Fruit fly (Drosophila melanogaster): ENCODE results near the gene CG14223.

The CG14223 gene

DNA sequence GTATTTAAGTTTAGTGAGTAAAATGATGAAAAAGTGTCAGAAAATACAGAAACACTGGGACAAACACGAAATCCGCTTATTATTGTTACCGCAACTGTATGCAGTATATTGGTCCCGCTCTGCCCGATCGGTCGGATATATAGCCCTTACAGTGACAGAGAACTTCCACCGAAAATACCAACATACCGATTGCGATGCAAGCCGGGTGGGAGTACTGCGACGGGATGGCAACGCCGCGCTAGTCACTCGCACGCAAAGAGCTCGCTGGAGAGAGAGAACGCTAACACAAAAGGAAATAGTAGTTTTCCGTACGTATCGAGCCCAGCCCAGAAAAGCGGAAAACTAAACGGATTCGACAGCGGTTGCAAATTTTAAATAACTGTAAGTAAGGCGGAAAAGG is 33.1 kb upstream of the CG14223 start, which contains the start of gene Cdc42:
TSS of gene Cdc42 (plus strand) at position 247 of the 400 bp plus-strand sequence.
- no peak for TF ChIP-seq rgr (GFP tag; optimal IDR thresholded peaks at IDR 0.05)
- peak; percentile 12 for TF ChIP-seq Hr83 (GFP tag; optimal IDR thresholded peaks at IDR 0.05; ENCODE audit: poor library complexity, severe bottlenecking)

DNA sequence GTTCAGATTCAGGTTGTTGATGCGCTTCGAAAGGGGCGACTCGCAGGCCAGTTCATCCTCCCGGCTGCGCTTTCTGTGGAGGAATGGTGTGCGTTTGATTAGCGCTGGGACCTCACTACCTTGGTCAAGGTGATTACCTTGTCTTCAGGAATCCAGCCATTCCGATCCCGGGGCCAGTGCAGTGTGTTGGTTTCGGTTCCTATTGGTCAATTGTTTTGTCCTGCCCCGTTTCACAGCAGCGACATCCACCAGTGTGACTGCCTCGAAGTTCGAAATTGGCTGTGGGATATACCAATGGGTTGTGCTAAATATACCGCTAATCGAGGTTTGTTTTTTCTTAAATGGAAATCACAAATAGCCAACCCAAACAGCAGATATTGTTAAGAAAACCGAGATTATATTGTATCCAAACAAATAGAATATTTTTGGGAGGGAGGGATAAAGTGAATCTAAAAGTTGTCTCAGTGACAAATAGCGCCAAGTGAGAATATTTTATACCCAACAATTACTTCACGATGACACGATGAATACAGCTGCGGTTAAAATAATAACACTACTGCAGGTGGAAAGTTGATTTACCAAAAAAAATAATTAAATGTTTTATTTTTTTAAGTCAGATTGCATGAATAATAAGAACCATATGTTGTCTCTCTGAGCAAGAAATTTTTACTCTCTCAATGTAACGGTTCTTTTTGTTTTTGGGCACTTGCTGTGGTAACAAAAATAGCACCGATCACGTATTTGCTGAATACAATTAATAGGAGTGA is 31.2 kb upstream of the CG14223 start, which contains the start of gene CG14229:
TSS of gene CG14229 (minus strand) at position 459 of the 767 bp plus-strand sequence.
- TF ChIP-seq jim (GFP tag; optimal IDR thresholded peaks at IDR 0.05) = no peak
- no peak for TF ChIP-seq CG9705 (GFP tag; optimal IDR thresholded peaks at IDR 0.05)
- peak; percentile 8 for TF ChIP-seq fru (GFP tag; optimal IDR thresholded peaks at IDR 0.05)
- TF ChIP-seq Hr83 (GFP tag; optimal IDR thresholded peaks at IDR 0.05; ENCODE audit: poor library complexity, severe bottlenecking) = no peak
- no peak for TF ChIP-seq CG32264 (GFP tag; optimal IDR thresholded peaks at IDR 0.05)
- no peak for TF ChIP-seq Rel (GFP tag; optimal IDR thresholded peaks at IDR 0.05)
- peak; percentile 36 for TF ChIP-seq Rel (tag; optimal IDR thresholded peaks at IDR 0.05)
- no peak for TF ChIP-seq Vsx2 (GFP tag; optimal IDR thresholded peaks at IDR 0.05; ENCODE audit: partially characterized antibody)
- no peak for TF ChIP-seq Mio (GFP tag; optimal IDR thresholded peaks at IDR 0.05)
- no peak for TF ChIP-seq Sp1 (GFP tag; optimal IDR thresholded peaks at IDR 0.05)
- TF ChIP-seq brk (GFP tag; optimal IDR thresholded peaks at IDR 0.05) = no peak
- TF ChIP-seq h (GFP tag; optimal IDR thresholded peaks at IDR 0.05) = peak; percentile 30
- no peak for TF ChIP-seq dsf (GFP tag; optimal IDR thresholded peaks at IDR 0.05; ENCODE audit: borderline replicate concordance)
- no peak for TF ChIP-seq dl (GFP tag; optimal IDR thresholded peaks at IDR 0.05; ENCODE audit: insufficient read depth in 1 of 2, partially characterized antibody in 2 of 2)
- TF ChIP-seq woc (GFP tag; optimal IDR thresholded peaks at IDR 0.05) = peak; percentile 20
- no peak for TF ChIP-seq Jra (GFP tag; optimal IDR thresholded peaks at IDR 0.05)
- no peak for TF ChIP-seq Dif (GFP tag; optimal IDR thresholded peaks at IDR 0.05; ENCODE audit: partially characterized antibody)
- TF ChIP-seq sv (GFP tag; optimal IDR thresholded peaks at IDR 0.05) = no peak
- no peak for TF ChIP-seq tai (GFP tag; optimal IDR thresholded peaks at IDR 0.05)
- TF ChIP-seq pan (optimal IDR thresholded peaks at IDR 0.05) = no peak
- no peak for TF ChIP-seq usp (GFP tag; optimal IDR thresholded peaks at IDR 0.05)
- TF ChIP-seq Hr78 (GFP tag; optimal IDR thresholded peaks at IDR 0.05) = no peak
- TF ChIP-seq br (GFP tag; optimal IDR thresholded peaks at IDR 0.05) = no peak
- TF ChIP-seq Abd-B (GFP tag; optimal IDR thresholded peaks at IDR 0.05) = no peak
- peak; percentile 8 for TF ChIP-seq ey (GFP tag; optimal IDR thresholded peaks at IDR 0.05)
- no peak for TF ChIP-seq dmrt93B (GFP tag; optimal IDR thresholded peaks at IDR 0.05)
- TF ChIP-seq Hnf4 (GFP tag; optimal IDR thresholded peaks at IDR 0.05) = peak; percentile 41
- no peak for TF ChIP-seq N (GFP tag; optimal IDR thresholded peaks at IDR 0.05)
- TF ChIP-seq HLH106 (tag; optimal IDR thresholded peaks at IDR 0.05) = no peak
- TF ChIP-seq rgr (GFP tag; optimal IDR thresholded peaks at IDR 0.05) = no peak
- no peak for TF ChIP-seq lola (GFP tag; optimal IDR thresholded peaks at IDR 0.05)
- TF ChIP-seq Myc (optimal IDR thresholded peaks at IDR 0.05) = no peak
- TF ChIP-seq OdsH (GFP tag; optimal IDR thresholded peaks at IDR 0.05) = no peak
- TF ChIP-seq GATAd (GFP tag; optimal IDR thresholded peaks at IDR 0.05) = no peak
- TF ChIP-seq sage (GFP tag; optimal IDR thresholded peaks at IDR 0.05) = no peak
- no peak for TF ChIP-seq psq (GFP tag; optimal IDR thresholded peaks at IDR 0.05)
- peak in 1 of 2 experiments; percentile 28 for TF ChIP-seq foxo (GFP tag; optimal IDR thresholded peaks at IDR 0.05)
- TF ChIP-seq CrebA (GFP tag; optimal IDR thresholded peaks at IDR 0.05; ENCODE audit: borderline replicate concordance) = no peak
- TF ChIP-seq Dfd (GFP tag; optimal IDR thresholded peaks at IDR 0.05) = no peak

Measured in whole organism, wandering third instar larva.